Worm (Caenorhabditis elegans) whole organism, L4/young adult: Measurements from ENCODE around the gene Y75B12B.11.

ENCODE experiments used
- W03F9.2 ChIP-seq: fragments of 150-350 bp; optimal IDR thresholded peaks from 2 replicates; lab custom pipeline; 2014; ENCODE audit warnings: missing biosample characterization, missing genetic modification characterization
- dao-5 ChIP-seq: sonication (generic microtip); optimal IDR thresholded peaks from 2 replicates; lab custom pipeline; 2016; ENCODE audit warnings: missing genotype, missing genetic modification characterization, moderate library complexity, missing compliant biosample characterization
- him-1 ChIP-seq: sonication (generic microtip); optimal IDR thresholded peaks from 2 replicates; lab custom pipeline; 2016; ENCODE audit warnings: missing genotype, missing genetic modification reagents, missing genetic modification characterization, missing compliant biosample characterization

DNA sequence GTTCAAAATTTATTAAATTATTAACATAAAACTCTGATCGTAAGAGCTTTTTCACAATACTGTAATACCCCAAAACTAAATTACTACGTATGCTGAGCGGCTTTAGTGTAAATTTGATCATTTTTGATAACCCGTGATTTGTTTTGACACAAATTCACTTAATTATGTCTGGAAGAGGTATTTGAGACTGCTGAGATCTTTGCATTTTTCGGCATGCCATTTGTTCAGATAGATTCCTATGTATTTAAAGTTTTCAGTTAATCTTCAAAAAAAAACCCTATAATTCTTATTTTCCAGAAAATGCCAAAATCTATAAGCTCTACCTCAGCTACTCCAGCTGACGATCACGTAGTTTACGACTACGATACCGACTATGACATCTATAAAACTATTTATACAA lies 39.1 kb downstream of the Y75B12B.11 start, which contains the start of gene srw-15:
- TF ChIP-seq W03F9.2 (tag; lab: Kevin White, UChicago): no peak
- no peak for TF ChIP-seq him-1 (tag; lab: Kevin White, UChicago)
- no peak for TF ChIP-seq dao-5 (tag; lab: Kevin White, UChicago)
